Worm (Caenorhabditis elegans): ENCODE measurements around the gene nep-2.
A peak's percentile ranks its signal among the peaks of the same experiment; 100 is the strongest.
"Not testable (repeated sequence)": the region's sequence is repeated elsewhere in the genome, so short reads cannot be mapped to it uniquely, and the experiment has no call there.

The nep-2 gene

DNA sequence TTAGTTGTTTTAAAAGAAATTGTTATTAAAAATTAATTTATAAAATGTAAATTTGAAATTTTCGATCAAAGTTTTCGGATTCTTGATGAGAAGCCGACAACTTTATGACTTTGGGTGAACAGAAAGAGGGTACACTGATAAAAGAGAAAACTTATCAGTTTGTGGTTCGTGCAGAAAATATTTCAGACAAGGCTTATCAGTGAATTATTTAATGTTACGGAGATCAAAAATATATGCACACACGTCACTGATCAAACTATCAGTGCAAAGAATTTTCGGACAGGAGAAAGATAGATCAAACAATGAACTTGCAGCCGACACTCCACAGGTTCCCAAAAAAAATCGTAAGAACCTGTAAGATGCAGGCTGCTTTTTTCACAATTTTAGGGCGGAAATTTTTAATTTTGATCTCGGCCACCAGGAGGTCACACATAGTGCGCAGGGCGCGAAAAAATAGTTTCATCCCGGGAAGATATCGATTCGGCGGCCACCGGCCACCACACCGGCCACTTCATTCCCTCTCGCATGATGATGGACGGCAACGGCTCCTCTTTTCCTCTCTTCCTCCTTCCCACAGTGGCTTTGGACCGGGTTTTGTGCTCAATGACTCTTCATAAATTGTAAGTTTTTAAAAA, 47.9 kb downstream of the nep-2 start, which contains the start of gene F22E5.17:
Gene F22E5.17 (plus strand): TSS at position 508 of the 635 bp plus-strand sequence.
- TF ChIP-seq hsf-1 (GFP tag; IDR thresholded peaks at IDR 0.05) (no peak), akir-1 (GFP tag; optimal IDR thresholded peaks at IDR 0.05) (no peak), snpc-4 (GFP tag; optimal IDR thresholded peaks at IDR 0.05) (no peak), snpc-4 (tag; optimal IDR thresholded peaks at IDR 0.05) (peak in 1 of 4 experiments; percentile 36), chd-7 (tag; optimal IDR thresholded peaks at IDR 0.05) (no peak), efl-1 (GFP tag; optimal IDR thresholded peaks at IDR 0.05) (peak; percentile 63), lsl-1 (GFP tag; optimal IDR thresholded peaks at IDR 0.05) (no peak), xnd-1 (tag; optimal IDR thresholded peaks at IDR 0.05) (no peak), madf-8 (GFP tag; conservative IDR thresholded peaks at IDR 0.05) (peak; percentile 62), B0035.1 (tag; optimal IDR thresholded peaks at IDR 0.05) (no peak), mxl-1 (tag; optimal IDR thresholded peaks at IDR 0.05) (no peak), F49E8.2 (tag; optimal IDR thresholded peaks at IDR 0.05; ENCODE audit: insufficient read depth) (no peak), zfh-2 (GFP tag; conservative IDR thresholded peaks at IDR 0.05) (no peak), lir-1 (GFP tag; conservative IDR thresholded peaks at IDR 0.05) (no peak), dox-1 (GFP tag; IDR thresholded peaks at IDR 0.05) (0 out of 2 replicates have a peak, but pooled peaks have one; percentile 17), F37B4.10 (GFP tag; IDR thresholded peaks at IDR 0.05) (no peak), ceh-79 (tag; optimal IDR thresholded peaks at IDR 0.05) (no peak), atf-7 (tag; optimal IDR thresholded peaks at IDR 0.05) (peak; percentile 36), D2030.7 (GFP tag; IDR thresholded peaks at IDR 0.05) (no peak), snpc-1.3 (tag; optimal IDR thresholded peaks at IDR 0.05; ENCODE audit: insufficient read depth) (no peak), madf-6 (GFP tag; IDR thresholded peaks at IDR 0.05) (peak; percentile 74), sdz-38 (tag; optimal IDR thresholded peaks at IDR 0.05) (no peak), ama-1 (optimal IDR thresholded peaks at IDR 0.05) (no peak), ama-1 (GFP tag; optimal IDR thresholded peaks at IDR 0.05) (no peak), hlh-12 (tag; optimal IDR thresholded peaks at IDR 0.05) (no peak), nfya-1 (tag; optimal IDR thresholded peaks at IDR 0.05; ENCODE audit: borderline replicate concordance, insufficient read depth) (no peak), aptf-2 (GFP tag; conservative IDR thresholded peaks at IDR 0.05) (peak; percentile 77), nhr-80 (tag; optimal IDR thresholded peaks at IDR 0.05) (peak; percentile 84), zim-3 (tag; optimal IDR thresholded peaks at IDR 0.05) (no peak), ztf-22 (GFP tag; optimal IDR thresholded peaks at IDR 0.05) (no peak), ekl-4 (GFP tag; IDR thresholded peaks at IDR 0.05) (0 out of 2 replicates have a peak, but pooled peaks have one; percentile 10)

DNA sequence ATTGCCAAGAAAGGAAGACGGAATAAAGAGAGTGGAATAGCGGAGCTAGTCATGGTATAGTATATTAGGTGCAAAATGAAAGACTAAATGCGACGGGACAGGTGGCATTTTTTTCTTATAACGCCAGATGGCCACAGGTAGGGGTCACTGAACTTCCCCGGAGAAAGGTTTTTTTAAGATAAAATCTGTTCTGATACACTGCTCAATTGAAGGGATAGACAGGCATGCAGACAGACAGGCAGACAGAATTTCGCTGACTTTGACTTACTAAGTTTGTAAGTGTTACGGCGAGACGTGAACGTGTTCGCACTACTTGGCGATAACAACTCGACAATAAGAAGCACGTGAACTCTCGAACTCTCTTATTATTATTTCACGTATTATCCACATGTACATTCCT, 52.0 kb downstream of the nep-2 start, which contains the start of the genes F22E5.20 and F22E5.1:
Gene F22E5.20 (minus strand): TSS at position 101 of the 400 bp plus-strand sequence.
Gene F22E5.1 (plus strand): TSS at position 242 of the 400 bp plus-strand sequence.
- not testable (repeated sequence) for TF ChIP-seq hlh-26 (GFP tag; conservative IDR thresholded peaks at IDR 0.05); hmg-1.2 (GFP tag; IDR thresholded peaks at IDR 0.05); madf-10 (tag; optimal IDR thresholded peaks at IDR 0.05)

DNA sequence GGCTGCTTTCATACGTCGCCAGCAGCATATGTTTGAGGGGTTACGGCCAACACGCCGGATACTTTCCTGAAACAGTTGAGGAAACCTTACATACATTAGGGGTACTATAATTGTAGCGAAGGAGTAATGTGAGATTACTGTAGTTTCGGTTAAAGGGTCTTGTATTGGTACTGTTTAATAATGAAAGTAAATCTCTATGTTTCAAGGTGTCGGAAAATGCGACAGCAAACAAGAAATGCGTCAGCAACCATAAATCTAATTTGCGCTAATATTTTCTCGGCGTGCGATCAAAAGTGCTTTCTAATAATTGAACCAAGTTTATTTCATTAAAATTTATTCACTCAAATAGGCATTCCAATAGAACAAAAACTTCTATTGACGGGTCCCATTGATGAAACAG, 53.2 kb downstream of the nep-2 start, which contains the start of gene sri-57:
Gene sri-57 (minus strand): TSS at position 101 of the 400 bp plus-strand sequence.
- not testable (repeated sequence) for TF ChIP-seq F55B11.4 (tag; optimal IDR thresholded peaks at IDR 0.05; ENCODE audit: borderline replicate concordance, insufficient read depth); ets-4 (GFP tag; optimal IDR thresholded peaks at IDR 0.05); ceh-100 (GFP tag; IDR thresholded peaks at IDR 0.05)

All from whole organism, young adult.